Worm (Caenorhabditis elegans): ENCODE results near the gene F25H9.2.

DNA sequence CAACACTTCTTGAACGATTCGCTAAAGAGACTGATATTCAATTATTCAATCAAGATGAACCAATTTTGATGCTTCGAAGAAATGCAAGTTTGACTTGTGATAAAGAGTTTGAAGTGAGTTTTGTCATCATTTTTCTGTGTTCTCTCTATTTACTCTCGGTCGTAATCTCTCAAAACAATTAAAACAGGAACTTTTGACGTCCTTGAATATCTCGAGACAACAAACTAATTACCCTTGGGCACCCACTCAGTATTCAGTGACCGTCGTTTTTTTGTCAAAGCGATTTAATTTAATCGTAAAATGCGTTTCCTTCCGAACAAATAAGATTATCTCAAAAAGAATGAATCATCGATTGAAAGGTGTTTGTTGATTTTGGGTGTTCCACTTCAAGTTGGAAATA, 6.2 kb downstream of the F25H9.2 start:
- TF ChIP-seq nhr-237 (tag; optimal IDR thresholded peaks at IDR 0.05) (no peak), aly-2 (tag; optimal IDR thresholded peaks at IDR 0.05) (no peak), elt-3 (tag; optimal IDR thresholded peaks at IDR 0.05) (no peak), sea-2 (GFP tag; optimal IDR thresholded peaks at IDR 0.05) (no peak), elt-1 (tag; optimal IDR thresholded peaks at IDR 0.05) (no peak)

Measured in whole organism, L3 larva.